Worm (Caenorhabditis elegans) whole organism, L4 larva: ENCODE measurements around the gene F20D12.7.

ENCODE experiments used
- F26F4.8 ChIP-seq: fragments of 200-800 bp; sonication (Bioruptor generic); conservative IDR thresholded peaks from 2 replicates; pipeline ENCODE4 v1.3.6; 2022; ENCODE audit warnings: missing genetic modification characterization, missing compliant biosample characterization
- ZK337.2 ChIP-seq: fragments of 200-800 bp; sonication (Bioruptor generic); IDR thresholded peaks from 2 replicates; pipeline ENCODE4 v1.3.6; 2022; ENCODE audit warnings: missing genetic modification reagents, missing genetic modification characterization, missing compliant biosample characterization
- ZK546.5 ChIP-seq, 2 experiments: sonication (generic microtip); optimal IDR thresholded peaks; 2 replicates each; lab custom pipeline; 2017; ENCODE audit warnings: missing biosample characterization in 2 of 2, missing genetic modification characterization in 2 of 2
- aha-1 ChIP-seq: fragments of 150-350 bp; peaks from one replicate; lab custom pipeline; 2014; ENCODE audit warnings: missing biosample characterization, missing genetic modification characterization
- ama-1 ChIP-seq: fragments of 150-350 bp; optimal IDR thresholded peaks from 2 replicates; lab custom pipeline; 2014; ENCODE audit warnings: inconsistent platforms, mixed read lengths
- arid-1 ChIP-seq: fragments of 200-800 bp; sonication (Bioruptor generic); conservative IDR thresholded peaks from 2 replicates; pipeline ENCODE4 v1.3.6; 2022; ENCODE audit warnings: missing genetic modification reagents, missing genetic modification characterization, missing compliant biosample characterization
- ceh-20 ChIP-seq: fragments of 200-800 bp; sonication (Bioruptor generic); IDR thresholded peaks from 2 replicates; pipeline ENCODE4 v1.3.6; 2022; ENCODE audit warnings: missing genetic modification reagents, missing genetic modification characterization, missing compliant biosample characterization
- daf-16 ChIP-seq, 3 experiments: sonication (generic microtip); optimal IDR thresholded peaks; 2 replicates each; lab custom pipeline; 2016 to 2017; ENCODE audit warnings: missing genetic modification characterization in 3 of 3, missing genetic modification reagents in 3 of 3, mild to moderate bottlenecking in 2 of 3, missing compliant biosample characterization in 2 of 3, missing biosample characterization in 1 of 3, moderate library complexity in 1 of 3
- dpl-1 ChIP-seq: fragments of 150-350 bp; optimal IDR thresholded peaks from 2 replicates; lab custom pipeline; 2014; ENCODE audit warnings: missing biosample characterization, missing genetic modification reagents, missing genetic modification characterization
- egl-27 ChIP-seq: sonication (generic microtip); optimal IDR thresholded peaks from 3 replicates; lab custom pipeline; 2017; ENCODE audit warnings: missing biosample characterization, missing genetic modification reagents, missing genetic modification characterization
- egl-43 ChIP-seq: fragments of 200-800 bp; sonication (Bioruptor generic); IDR thresholded peaks from 2 replicates; pipeline ENCODE4 v1.3.6; 2022; ENCODE audit warnings: missing genetic modification reagents, missing genetic modification characterization, missing compliant biosample characterization
- gei-8 ChIP-seq: fragments of 200-800 bp; sonication (Bioruptor generic); optimal IDR thresholded peaks from 2 replicates; lab custom pipeline; 2018; ENCODE audit warnings: mild to moderate bottlenecking, missing genetic modification characterization, missing compliant biosample characterization
- hlh-11 ChIP-seq: fragments of 200-800 bp; sonication (Bioruptor generic); optimal IDR thresholded peaks from 2 replicates; lab custom pipeline; 2018; ENCODE audit warnings: mild to moderate bottlenecking, missing genetic modification characterization, missing compliant biosample characterization
- hmg-1.1 ChIP-seq: fragments of 200-800 bp; sonication (Bioruptor generic); IDR thresholded peaks from 2 replicates; pipeline ENCODE4 v1.3.6; 2022; ENCODE audit warnings: missing genetic modification reagents, missing genetic modification characterization, missing compliant biosample characterization
- jun-1 ChIP-seq: fragments of 150-350 bp; optimal IDR thresholded peaks from 2 replicates; lab custom pipeline; 2014; ENCODE audit warnings: missing biosample characterization, missing genetic modification reagents, missing genetic modification characterization
- lin-1 ChIP-seq: fragments of 200-800 bp; sonication (Bioruptor generic); IDR thresholded peaks from 2 replicates; pipeline ENCODE4 v1.3.6; 2022; ENCODE audit warnings: missing genetic modification reagents, missing genetic modification characterization, missing compliant biosample characterization
- lin-15B ChIP-seq: fragments of 150-350 bp; sonication (generic microtip); optimal IDR thresholded peaks from 3 replicates; lab custom pipeline; 2014; ENCODE audit warnings: missing biosample characterization, missing genetic modification characterization
- lin-38 ChIP-seq: fragments of 200-800 bp; sonication (Bioruptor generic); IDR thresholded peaks from 2 replicates; pipeline ENCODE4 v1.3.6; 2022; ENCODE audit warnings: missing genetic modification reagents, missing genetic modification characterization, missing compliant biosample characterization
- lsy-2 ChIP-seq, 2 experiments: fragments of 150-350 bp in 1 of 2; sonication (generic microtip) in 1 of 2; optimal IDR thresholded peaks; 2 replicates each; lab custom pipeline; 2014 to 2017; ENCODE audit warnings: missing biosample characterization in 2 of 2, missing genetic modification characterization in 2 of 2
- madf-9 ChIP-seq: fragments of 200-800 bp; sonication (Bioruptor generic); conservative IDR thresholded peaks from 2 replicates; pipeline ENCODE4 v1.3.6; 2022; ENCODE audit warnings: missing genetic modification reagents, missing genetic modification characterization, missing compliant biosample characterization
- mdt-29 ChIP-seq: fragments of 200-800 bp; sonication (Bioruptor generic); IDR thresholded peaks from 2 replicates; pipeline ENCODE4 v1.3.6; 2022; ENCODE audit warnings: missing genetic modification reagents, missing genetic modification characterization, missing compliant biosample characterization
- mep-1 ChIP-seq: fragments of 150-350 bp; sonication (generic microtip); optimal IDR thresholded peaks from 3 replicates; lab custom pipeline; 2014; ENCODE audit warnings: missing biosample characterization, missing genetic modification characterization
- mes-2 ChIP-seq: sonication (generic microtip); optimal IDR thresholded peaks from 2 replicates; lab custom pipeline; 2016; ENCODE audit warnings: missing genotype, mild to moderate bottlenecking, missing genetic modification characterization, missing compliant biosample characterization; ENCODE audit not compliant: poor library complexity, severe bottlenecking
- nhr-10 ChIP-seq: fragments of 150-350 bp; optimal IDR thresholded peaks from 2 replicates; lab custom pipeline; 2014; ENCODE audit warnings: missing biosample characterization, missing genetic modification characterization
- nhr-6 ChIP-seq: fragments of 150-350 bp; optimal IDR thresholded peaks from 2 replicates; lab custom pipeline; 2014; ENCODE audit warnings: missing biosample characterization, missing genetic modification characterization
- nhr-76 ChIP-seq: fragments of 150-350 bp; optimal IDR thresholded peaks from 2 replicates; lab custom pipeline; 2014; ENCODE audit warnings: missing biosample characterization, missing genetic modification characterization
- pha-4 ChIP-seq, 2 experiments: fragments of 150-350 bp in 1 of 2; fragments of 200-800 bp in 1 of 2; sonication (Bioruptor generic) in 1 of 2; IDR thresholded peaks in 1 of 2; optimal IDR thresholded peaks in 1 of 2; 2 replicates each; pipeline versions ENCODE4 v1.3.6 to Lab custom; 2014 to 2022; ENCODE audit warnings: missing genetic modification characterization in 2 of 2, missing genetic modification reagents in 2 of 2, missing biosample characterization in 1 of 2, missing compliant biosample characterization in 1 of 2
- php-3 ChIP-seq: fragments of 200-800 bp; sonication (Bioruptor generic); IDR thresholded peaks from 2 replicates; pipeline ENCODE4 v1.3.6; 2022; ENCODE audit warnings: missing genetic modification reagents, missing genetic modification characterization, missing compliant biosample characterization
- rbr-2 ChIP-seq: sonication (generic microtip); optimal IDR thresholded peaks from 2 replicates; lab custom pipeline; 2016; ENCODE audit warnings: missing genotype, missing genetic modification characterization, missing compliant biosample characterization
- set-16 ChIP-seq: fragments of 200-800 bp; sonication (Bioruptor generic); IDR thresholded peaks from 2 replicates; pipeline ENCODE4 v1.3.6; 2022; ENCODE audit warnings: missing genetic modification reagents, missing genetic modification characterization, missing compliant biosample characterization
- snpc-1.2 ChIP-seq: fragments of 200-800 bp; sonication (Bioruptor generic); IDR thresholded peaks from 2 replicates; pipeline ENCODE4 v1.3.6; 2022; ENCODE audit warnings: missing genetic modification reagents, missing genetic modification characterization, missing compliant biosample characterization
- tra-1 ChIP-seq: fragments of 200-800 bp; sonication (Bioruptor generic); IDR thresholded peaks from 2 replicates; pipeline ENCODE4 v1.3.6; 2022; ENCODE audit warnings: missing genetic modification reagents, missing genetic modification characterization, missing compliant biosample characterization
- unc-62 ChIP-seq, 3 experiments: fragments of 150-350 bp in 1 of 3; sonication (generic microtip); optimal IDR thresholded peaks in 2 of 3; peaks in 1 of 3; 1 replicate in 1 of 3; 2 replicates in 2 of 3; lab custom pipeline; 2014 to 2017; ENCODE audit warnings: missing biosample characterization in 3 of 3, missing genetic modification characterization in 3 of 3, missing genetic modification reagents in 3 of 3, missing genotype in 1 of 3
- zfp-3 ChIP-seq: fragments of 200-800 bp; sonication (Bioruptor generic); conservative IDR thresholded peaks from 2 replicates; pipeline ENCODE4 v1.3.6; 2022; ENCODE audit warnings: missing genetic modification reagents, missing genetic modification characterization, missing compliant biosample characterization
- zip-11 ChIP-seq: fragments of 200-800 bp; sonication (Bioruptor generic); IDR thresholded peaks from 2 replicates; pipeline ENCODE4 v1.3.6; 2022; ENCODE audit warnings: missing genetic modification characterization, missing compliant biosample characterization

The F20D12.7 gene

ce11 chrIV:7927852-7928251 is 10.9 kb downstream of the F20D12.7 start, which contains the start of gene gcy-8:
gcy-8 (plus strand) TSS chrIV:7928152.
- TF ChIP-seq nhr-6 (tag; lab: Kevin White, UChicago): no peak
- no peak for TF ChIP-seq mdt-29 (GFP tag; lab: Robert Waterston, UW)
- TF ChIP-seq madf-9: no peak
- TF ChIP-seq php-3 (GFP tag; lab: Robert Waterston, UW): no peak
- no peak for TF ChIP-seq hmg-1.1
- no peak for TF ChIP-seq snpc-1.2
- no peak for TF ChIP-seq mep-1 (tag; lab: Kevin White, UChicago)
- no peak for TF ChIP-seq ceh-20 (GFP tag; lab: Robert Waterston, UW)
- TF ChIP-seq jun-1 (tag; lab: Kevin White, UChicago): no peak
- TF ChIP-seq nhr-10 (tag; lab: Kevin White, UChicago): no peak
- TF ChIP-seq gei-8: no peak
- no peak for TF ChIP-seq ZK337.2 (GFP tag; lab: Robert Waterston, UW)
- no peak for TF ChIP-seq ama-1

ce11 chrIV:7927218-7927617 is 11.5 kb downstream of the F20D12.7 start, which contains the start of gene C49H3.12:
C49H3.12 (minus strand) TSS chrIV:7927318.
- TF ChIP-seq lin-1: no peak
- no peak for TF ChIP-seq ZK546.5 (tag; optimal IDR thresholded peaks at IDR 0.05; lab: Kevin White, UChicago)
- no peak for TF ChIP-seq jun-1 (tag; lab: Kevin White, UChicago)
- TF ChIP-seq aha-1 (tag; lab: Kevin White, UChicago): peak; percentile 20
- TF ChIP-seq nhr-76: no peak
- TF ChIP-seq lin-38 (GFP tag; lab: Robert Waterston, UW): no peak

- TF ChIP-seq egl-27 (tag; lab: Kevin White, UChicago): no peak
- TF ChIP-seq hmg-1.1: 0 out of 2 replicates have a peak, but pooled peaks have one; percentile 25
- TF ChIP-seq tra-1 (GFP tag; lab: Robert Waterston, UW): no peak
- TF ChIP-seq pha-4 (GFP tag; IDR thresholded peaks at IDR 0.05; lab: Robert Waterston, UW): 0 out of 2 replicates have a peak, but pooled peaks have one; percentile 20
- no peak for TF ChIP-seq pha-4 (tag; optimal IDR thresholded peaks at IDR 0.05; lab: Kevin White, UChicago)
- peak; percentile 6 for TF ChIP-seq dpl-1 (GFP tag; lab: Kevin White, UChicago)
- peak; percentile 87; the same call in 1 of the 2 replicates for TF ChIP-seq set-16 (GFP tag; lab: Robert Waterston, UW)
- no peak for TF ChIP-seq F26F4.8 (GFP tag; lab: Robert Waterston, UW)
- TF ChIP-seq unc-62 (GFP tag; optimal IDR thresholded peaks at IDR 0.05 in 1 of 2; lab: Kevin White, UChicago): peak in 1 of 2 experiments; percentile 36
- no peak for TF ChIP-seq unc-62 (tag; optimal IDR thresholded peaks at IDR 0.05; lab: Kevin White, UChicago)
- TF ChIP-seq rbr-2 (tag; lab: Kevin White, UChicago): peak; percentile 18
Measured at ce11 chrIV:7926102-7926840, 12.5 kb downstream of the F20D12.7 start, which contains the start of gene rps-2. rps-2 (minus strand) TSS chrIV:7926391.

- TF ChIP-seq mes-2 (tag; lab: Kevin White, UChicago) (peak; percentile 8), aha-1 (tag; lab: Kevin White, UChicago) (peak; percentile 80), zip-11 (GFP tag; lab: Robert Waterston, UW) (no peak), pha-4 (GFP tag; IDR thresholded peaks at IDR 0.05; lab: Robert Waterston, UW) (no peak; the same call in 1 of the 2 replicates), pha-4 (tag; optimal IDR thresholded peaks at IDR 0.05; lab: Kevin White, UChicago) (no peak), hlh-11 (no peak), lsy-2 (tag; optimal IDR thresholded peaks at IDR 0.05; lab: Kevin White, UChicago) (peak in 1 of 2 experiments; percentile 20), zfp-3 (GFP tag; lab: Robert Waterston, UW) (peak; percentile 57; the same call in 1 of the 2 replicates), egl-43 (GFP tag; lab: Robert Waterston, UW) (no peak), arid-1 (GFP tag; lab: Robert Waterston, UW) (peak; percentile 32; the same call in 1 of the 2 replicates), set-16 (GFP tag; lab: Robert Waterston, UW) (peak; percentile 50), daf-16 (GFP tag; optimal IDR thresholded peaks at IDR 0.05; lab: Kevin White, UChicago) (peak in 1 of 2 experiments; percentile 16), daf-16 (tag; optimal IDR thresholded peaks at IDR 0.05; lab: Kevin White, UChicago) (no peak), unc-62 (GFP tag; optimal IDR thresholded peaks at IDR 0.05 in 1 of 2; lab: Kevin White, UChicago) (no peak), unc-62 (tag; optimal IDR thresholded peaks at IDR 0.05; lab: Kevin White, UChicago) (no peak), ama-1 (peak; percentile 75), nhr-10 (tag; lab: Kevin White, UChicago) (no peak), lin-15B (tag; lab: Kevin White, UChicago) (no peak), snpc-1.2 (peak; percentile 55; the same call in 1 of the 2 replicates)
Measured at ce11 chrIV:7924975-7925828, 13.5 kb downstream of the F20D12.7 start.
